Worm (Caenorhabditis elegans): ENCODE data around the gene R12B2.3.

DNA sequence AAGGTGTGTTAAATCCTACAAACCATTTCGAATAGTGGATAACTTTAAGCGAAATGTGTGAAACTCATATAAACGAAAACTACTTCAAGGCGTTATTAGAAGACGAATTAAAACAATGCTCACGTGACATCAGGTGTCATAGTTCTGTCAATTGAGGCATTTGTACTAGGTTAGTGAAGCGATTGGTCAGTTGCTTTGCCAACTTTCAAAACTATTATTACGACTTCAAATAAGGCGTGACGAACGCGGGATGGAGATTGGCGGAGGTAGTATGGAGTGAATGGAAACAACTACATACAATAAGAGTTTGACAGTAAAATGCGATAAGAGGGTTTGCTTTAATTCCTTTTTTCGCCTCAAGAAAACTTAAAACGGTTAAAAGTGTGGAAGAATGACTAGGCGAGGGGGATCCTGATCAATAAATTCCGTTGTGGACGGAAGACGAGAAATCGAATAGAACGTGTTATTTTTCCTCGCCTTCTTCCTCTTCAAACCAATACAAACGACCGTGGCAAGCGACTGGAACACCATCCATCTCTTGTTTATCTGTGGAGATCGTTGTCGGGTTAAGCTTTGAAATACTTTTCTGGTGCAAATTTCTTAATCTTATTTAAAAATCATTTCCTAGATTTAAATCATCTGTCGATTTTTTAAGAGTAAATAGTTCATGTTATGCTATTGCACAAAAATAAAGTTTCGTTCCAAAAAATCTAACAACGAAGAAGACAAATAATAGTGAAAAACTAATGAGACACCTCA lies 35.6 kb downstream of the R12B2.3 start:
- TF ChIP-seq ztf-11 (tag; optimal IDR thresholded peaks at IDR 0.05) (no peak), nhr-28 (tag; optimal IDR thresholded peaks at IDR 0.05) (no peak), fos-1 (tag; optimal IDR thresholded peaks at IDR 0.05) (no peak), ama-1 (optimal IDR thresholded peaks at IDR 0.05) (no peak), egl-27 (tag; optimal IDR thresholded peaks at IDR 0.05) (no peak), ceh-82 (tag; optimal IDR thresholded peaks at IDR 0.05) (no peak), snpc-4 (tag; optimal IDR thresholded peaks at IDR 0.05) (no peak), sup-37 (GFP tag; optimal IDR thresholded peaks at IDR 0.05) (no peak), nhr-76 (tag; optimal IDR thresholded peaks at IDR 0.05) (no peak), dpl-1 (GFP tag; optimal IDR thresholded peaks at IDR 0.05) (no peak), ztf-4 (tag; optimal IDR thresholded peaks at IDR 0.05) (no peak), lin-13 (GFP tag; optimal IDR thresholded peaks at IDR 0.05) (no peak)
